Fruit fly (Drosophila melanogaster) whole organism: ENCODE measurements around the gene ko.
A peak's percentile ranks its signal among the peaks of the same experiment; 100 is the strongest.

ENCODE experiments used
- CG8478 ChIP-seq: fragments of >200 bp; optimal IDR thresholded peaks from 2 replicates; lab custom pipeline; 2018; ENCODE audit warnings: inconsistent platforms
- Dll ChIP-seq: fragments of >200 bp; optimal IDR thresholded peaks from 2 replicates; lab custom pipeline; 2017
- EcR ChIP-seq, 2 experiments: fragments of >200 bp; optimal IDR thresholded peaks; 2 replicates each; lab custom pipeline; 2017; ENCODE audit warnings: missing biosample characterization in 2 of 2, missing genetic modification characterization in 2 of 2, missing genetic modification reagents in 2 of 2
- pan ChIP-seq: fragments of >200 bp; optimal IDR thresholded peaks from 2 replicates; lab custom pipeline; 2017
- psq ChIP-seq: fragments of >200 bp; optimal IDR thresholded peaks from 2 replicates; lab custom pipeline; 2017
- usp ChIP-seq: fragments of >200 bp; optimal IDR thresholded peaks from 2 replicates; lab custom pipeline; 2017; ENCODE audit warnings: missing biosample characterization, missing genetic modification characterization, mixed read lengths

ko gene

dm6 chr3L:21036257-21036957 is 94.6 kb downstream of the ko start:
- TF ChIP-seq psq (lab: Kevin White, UChicago): no peak
- TF ChIP-seq CG8478 (lab: Kevin White, UChicago): no peak
- TF ChIP-seq pan: no peak
- TF ChIP-seq EcR (GFP tag; optimal IDR thresholded peaks at IDR 0.05; lab: Kevin White, UChicago): no peak
- TF ChIP-seq Dll: no peak
- TF ChIP-seq usp: no peak

- TF ChIP-seq usp (no peak), psq (lab: Kevin White, UChicago) (no peak), Dll (no peak), EcR (GFP tag; optimal IDR thresholded peaks at IDR 0.05; lab: Kevin White, UChicago) (no peak), pan (no peak), CG8478 (lab: Kevin White, UChicago) (no peak)
Observed at dm6 chr3L:21035231-21035630, 95.7 kb downstream of the ko start.

dm6 chr3L:21034281-21035221 is 96.4 kb downstream of the ko start, which contains the start of gene siz:
siz (plus strand) TSS chr3L:21034535.
- no peak for TF ChIP-seq usp
- TF ChIP-seq psq (lab: Kevin White, UChicago): no peak
- no peak for TF ChIP-seq EcR (GFP tag; optimal IDR thresholded peaks at IDR 0.05; lab: Kevin White, UChicago)
- TF ChIP-seq Dll: no peak
- no peak for TF ChIP-seq pan
- TF ChIP-seq CG8478 (lab: Kevin White, UChicago): no peak

- TF ChIP-seq psq (lab: Kevin White, UChicago): no peak
- no peak for TF ChIP-seq CG8478 (lab: Kevin White, UChicago)
- no peak for TF ChIP-seq pan
- TF ChIP-seq usp: no peak
- TF ChIP-seq Dll: no peak
- no peak for TF ChIP-seq EcR (GFP tag; optimal IDR thresholded peaks at IDR 0.05; lab: Kevin White, UChicago)
Observed at dm6 chr3L:21034103-21034280, 97.0 kb downstream of the ko start, which contains the start of gene CG10581. CG10581 (minus strand) TSS chr3L:21034203.

DNA sequence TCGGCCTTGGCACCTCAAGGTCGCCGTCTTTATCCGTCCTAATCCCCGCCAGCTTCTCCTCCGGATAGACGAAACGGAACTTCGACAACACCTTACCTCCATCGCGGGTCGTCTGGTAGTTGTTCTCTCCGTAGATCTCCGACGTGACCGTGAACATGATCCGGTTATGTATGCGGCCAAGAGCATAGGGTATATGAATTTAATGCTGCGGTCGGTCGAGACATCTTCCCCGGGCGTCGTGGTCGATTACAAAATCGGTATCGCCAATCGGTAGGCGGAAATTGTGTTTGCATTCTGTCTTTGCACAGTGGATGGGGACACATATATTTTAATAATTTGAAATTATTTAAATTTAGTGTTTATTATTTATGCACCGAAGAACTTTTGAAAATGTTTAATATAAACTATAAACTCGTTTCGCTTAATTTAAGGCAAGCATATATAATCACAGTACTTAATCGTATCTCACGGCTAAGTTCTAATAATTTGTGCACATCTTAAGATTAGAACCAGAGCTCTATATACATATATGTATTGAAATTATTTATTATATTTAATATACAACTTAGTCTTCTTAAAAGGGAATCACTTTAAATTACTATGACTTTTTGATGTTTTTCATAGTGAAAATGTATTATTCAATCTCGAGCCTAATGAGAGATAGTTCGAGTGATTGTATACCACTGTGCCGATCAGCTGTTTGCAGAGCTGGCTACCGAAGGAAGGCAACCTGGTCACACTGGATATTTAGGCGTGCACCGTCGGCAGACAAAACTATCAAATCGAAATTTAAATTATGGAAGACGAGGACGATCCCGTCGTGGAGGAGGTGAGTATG is 99.6 kb downstream of the ko start, which contains the start of the genes CG10584 and Polr3E:
Gene CG10584 (minus strand): TSS at position 268 of the 838 bp plus-strand sequence.
Gene Polr3E (plus strand): TSS at position 733 of the 838 bp plus-strand sequence.
- TF ChIP-seq usp: no peak
- no peak for TF ChIP-seq psq (lab: Kevin White, UChicago)
- no peak for TF ChIP-seq pan
- no peak for TF ChIP-seq Dll
- TF ChIP-seq EcR (GFP tag; optimal IDR thresholded peaks at IDR 0.05; lab: Kevin White, UChicago): no peak
- TF ChIP-seq CG8478 (lab: Kevin White, UChicago): no peak

dm6 chr3L:21027657-21028255 is 103.2 kb downstream of the ko start, which contains the start of gene Pdss2:
Pdss2 (plus strand) TSS chr3L:21027915.
- TF ChIP-seq Dll: no peak
- TF ChIP-seq pan: no peak
- no peak for TF ChIP-seq CG8478 (lab: Kevin White, UChicago)
- no peak for TF ChIP-seq usp
- TF ChIP-seq psq (lab: Kevin White, UChicago): no peak
- TF ChIP-seq EcR (GFP tag; optimal IDR thresholded peaks at IDR 0.05; lab: Kevin White, UChicago): no peak

DNA sequence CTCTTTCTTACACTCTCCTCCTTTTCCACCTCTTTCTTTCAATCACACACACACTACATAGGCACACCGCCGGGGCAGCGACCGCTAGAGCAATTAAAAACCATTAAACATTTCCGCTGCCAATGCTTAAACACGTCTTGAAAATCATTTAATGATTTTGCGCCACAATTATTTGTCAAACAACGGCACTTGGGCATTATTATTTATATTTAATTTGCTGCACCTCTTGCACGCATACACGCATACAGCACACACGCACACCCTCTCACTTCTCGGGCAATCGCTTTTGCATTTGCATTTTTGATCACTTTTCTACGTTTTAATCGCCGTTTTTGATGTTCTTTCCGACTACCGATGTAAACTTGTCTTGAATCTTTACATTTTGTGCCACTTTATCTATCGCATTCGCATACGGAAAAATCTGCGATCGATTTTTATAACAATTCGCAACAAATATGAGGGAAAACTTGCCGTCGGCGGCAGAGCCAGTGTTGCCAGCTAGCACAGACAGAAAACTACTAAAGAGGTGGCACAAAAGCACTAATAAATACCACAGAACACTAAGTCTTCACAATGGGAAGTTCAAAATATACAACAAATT is 103.9 kb downstream of the ko start, which contains the start of gene skd:
Gene skd (minus strand): TSS at position 518 of the 601 bp plus-strand sequence.
- TF ChIP-seq usp: no peak
- TF ChIP-seq Dll: no peak
- no peak for TF ChIP-seq pan
- no peak for TF ChIP-seq psq (lab: Kevin White, UChicago)
- TF ChIP-seq EcR (GFP tag; optimal IDR thresholded peaks at IDR 0.05; lab: Kevin White, UChicago): no peak
- TF ChIP-seq CG8478 (lab: Kevin White, UChicago): no peak

DNA sequence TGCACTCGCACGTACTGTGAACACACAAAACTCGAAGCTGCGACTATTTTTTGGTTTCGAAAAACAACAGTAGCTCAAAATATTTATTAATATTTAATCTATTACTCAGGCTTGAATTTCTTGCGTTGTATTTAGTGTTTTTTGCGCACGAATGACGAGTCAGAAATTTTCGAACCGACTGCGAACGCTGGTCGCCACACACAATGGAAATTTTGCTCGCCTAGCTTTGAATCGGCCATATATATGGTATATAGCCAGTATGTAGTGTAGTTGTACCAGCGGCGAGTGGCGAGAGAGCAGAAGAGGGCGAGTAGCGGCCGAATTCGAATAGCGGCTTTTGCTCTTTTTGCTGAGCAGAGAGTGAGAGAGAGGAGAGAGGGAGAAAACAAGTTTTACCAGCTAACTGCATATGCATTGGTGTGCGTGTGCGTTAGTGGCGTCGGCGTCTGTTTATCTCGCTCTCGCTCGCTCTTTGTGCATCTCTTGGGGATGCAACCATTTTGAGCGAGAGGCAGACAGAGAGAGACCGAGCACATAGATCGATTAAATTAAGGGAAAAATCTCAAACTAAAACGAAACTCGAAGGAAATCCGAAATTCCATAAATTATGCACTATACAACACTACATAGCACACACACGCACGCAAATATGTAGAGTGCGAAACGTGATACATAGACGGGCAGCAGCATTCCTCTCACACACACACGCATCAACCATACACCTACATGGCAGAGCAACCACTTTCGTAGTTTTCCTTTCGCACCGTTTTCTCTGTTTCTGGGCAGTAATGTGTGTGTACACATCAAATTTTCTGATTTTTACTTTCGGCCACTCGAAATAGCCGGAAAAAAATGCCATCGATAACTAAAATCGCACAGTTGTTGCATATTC is 104.7 kb downstream of the ko start:
- TF ChIP-seq pan (no peak), CG8478 (lab: Kevin White, UChicago) (no peak), Dll (peak; percentile 96), usp (no peak)
